Worm (Caenorhabditis elegans) whole organism, L2 larva: ENCODE data around the gene rnp-9.

Source experiments
- F13H6.1 ChIP-seq: sonication (generic microtip); optimal IDR thresholded peaks from 2 replicates; lab custom pipeline; 2016; ENCODE audit warnings: missing genetic modification characterization, missing compliant biosample characterization
- alr-1 ChIP-seq: fragments of 150-350 bp; optimal IDR thresholded peaks from 2 replicates; lab custom pipeline; 2014; ENCODE audit warnings: missing biosample characterization, missing genetic modification characterization
- dmd-4 ChIP-seq: sonication (generic microtip); optimal IDR thresholded peaks from 2 replicates; lab custom pipeline; 2017; ENCODE audit warnings: missing biosample characterization, missing genetic modification characterization
- egl-27 ChIP-seq: sonication (generic microtip); optimal IDR thresholded peaks from 3 replicates; lab custom pipeline; 2017; ENCODE audit warnings: missing biosample characterization, missing genetic modification reagents, missing genetic modification characterization
- mbf-1 ChIP-seq: sonication (generic microtip); optimal IDR thresholded peaks from 2 replicates; lab custom pipeline; 2017; ENCODE audit warnings: missing biosample characterization, missing genetic modification characterization
- nhr-6 ChIP-seq: fragments of 150-350 bp; optimal IDR thresholded peaks from 2 replicates; lab custom pipeline; 2014; ENCODE audit warnings: missing biosample characterization, missing genetic modification characterization
- skn-1 ChIP-seq: sonication (generic microtip); optimal IDR thresholded peaks from 2 replicates; lab custom pipeline; 2017; ENCODE audit warnings: missing biosample characterization, missing genetic modification characterization

ce11 chrX:10145011-10145410, 22.1 kb upstream of the rnp-9 start:
- TF ChIP-seq mbf-1 (no peak), egl-27 (tag; lab: Kevin White, UChicago) (no peak), dmd-4 (no peak), nhr-6 (tag; lab: Kevin White, UChicago) (no peak), alr-1 (tag; lab: Kevin White, UChicago) (no peak), skn-1 (tag; lab: Kevin White, UChicago) (no peak), F13H6.1 (peak; percentile 51)
